Worm (Caenorhabditis elegans) whole organism, L4 larva: Measurements from ENCODE around the gene pro-2.

Experiments used
- D1046.2 ChIP-seq: fragments of 200-800 bp; sonication (Bioruptor generic); IDR thresholded peaks from 2 replicates; pipeline ENCODE4 v1.3.6; 2022; ENCODE audit warnings: missing genetic modification characterization, missing compliant biosample characterization
- F26F4.8 ChIP-seq: fragments of 200-800 bp; sonication (Bioruptor generic); conservative IDR thresholded peaks from 2 replicates; pipeline ENCODE4 v1.3.6; 2022; ENCODE audit warnings: missing genetic modification characterization, missing compliant biosample characterization
- F44E2.7 ChIP-seq: fragments of 200-800 bp; sonication (Bioruptor generic); IDR thresholded peaks from 2 replicates; pipeline ENCODE4 v2.1.2; 2022; ENCODE audit warnings: missing genetic modification characterization, missing compliant biosample characterization
- R02D3.7 ChIP-seq: fragments of 150-350 bp; sonication (generic microtip); optimal IDR thresholded peaks from 3 replicates; lab custom pipeline; 2014; ENCODE audit warnings: missing biosample characterization, missing genetic modification characterization
- T26A8.4 ChIP-seq: fragments of 200-800 bp; sonication (Bioruptor generic); IDR thresholded peaks from 2 replicates; pipeline ENCODE4 v1.3.6; 2022; ENCODE audit warnings: missing genetic modification characterization, missing compliant biosample characterization
- Y48G9A.11 ChIP-seq: fragments of 200-800 bp; sonication (Bioruptor generic); IDR thresholded peaks from 2 replicates; pipeline ENCODE4 v1.3.6; 2022; ENCODE audit warnings: missing genetic modification reagents, missing genetic modification characterization, missing compliant biosample characterization
- Y75B8A.6 ChIP-seq: fragments of 200-800 bp; sonication (Bioruptor generic); IDR thresholded peaks from 2 replicates; pipeline ENCODE4 v1.3.6; 2022; ENCODE audit warnings: missing genetic modification reagents, missing genetic modification characterization, missing compliant biosample characterization
- ZK337.2 ChIP-seq: fragments of 200-800 bp; sonication (Bioruptor generic); IDR thresholded peaks from 2 replicates; pipeline ENCODE4 v1.3.6; 2022; ENCODE audit warnings: missing genetic modification reagents, missing genetic modification characterization, missing compliant biosample characterization
- ZK546.5 ChIP-seq, 2 experiments: sonication (generic microtip); optimal IDR thresholded peaks; 2 replicates each; lab custom pipeline; 2017; ENCODE audit warnings: missing biosample characterization in 2 of 2, missing genetic modification characterization in 2 of 2
- aha-1 ChIP-seq: fragments of 150-350 bp; peaks from one replicate; lab custom pipeline; 2014; ENCODE audit warnings: missing biosample characterization, missing genetic modification characterization
- aly-2 ChIP-seq: sonication (generic microtip); optimal IDR thresholded peaks from 2 replicates; lab custom pipeline; 2018; ENCODE audit warnings: missing biosample characterization, missing genetic modification characterization
- ama-1 ChIP-seq: fragments of 150-350 bp; optimal IDR thresholded peaks from 2 replicates; lab custom pipeline; 2014; ENCODE audit warnings: inconsistent platforms, mixed read lengths
- arid-1 ChIP-seq: fragments of 200-800 bp; sonication (Bioruptor generic); conservative IDR thresholded peaks from 2 replicates; pipeline ENCODE4 v1.3.6; 2022; ENCODE audit warnings: missing genetic modification reagents, missing genetic modification characterization, missing compliant biosample characterization
- ceh-44 ChIP-seq: fragments of 200-800 bp; sonication (Bioruptor generic); IDR thresholded peaks from 2 replicates; pipeline ENCODE4 v1.3.6; 2022; ENCODE audit warnings: missing genetic modification reagents, missing genetic modification characterization, missing compliant biosample characterization
- ceh-82 ChIP-seq: sonication (generic microtip); optimal IDR thresholded peaks from 2 replicates; lab custom pipeline; 2017; ENCODE audit warnings: missing biosample characterization, missing genetic modification characterization
- ctbp-1 ChIP-seq: fragments of 200-800 bp; sonication (Bioruptor generic); IDR thresholded peaks from 2 replicates; pipeline ENCODE4 v1.3.6; 2022; ENCODE audit warnings: missing genetic modification reagents, missing genetic modification characterization, missing compliant biosample characterization
- daf-16 ChIP-seq, 3 experiments: sonication (generic microtip); optimal IDR thresholded peaks; 2 replicates each; lab custom pipeline; 2016 to 2017; ENCODE audit warnings: missing genetic modification characterization in 3 of 3, missing genetic modification reagents in 3 of 3, mild to moderate bottlenecking in 2 of 3, missing compliant biosample characterization in 2 of 3, missing biosample characterization in 1 of 3, moderate library complexity in 1 of 3
- dmd-6 ChIP-seq: fragments of 200-800 bp; sonication (Bioruptor generic); IDR thresholded peaks from 2 replicates; pipeline ENCODE4 v1.3.6; 2022; ENCODE audit warnings: missing genetic modification reagents, missing genetic modification characterization, missing compliant biosample characterization
- dmd-8 ChIP-seq: fragments of 200-800 bp; sonication (Bioruptor generic); IDR thresholded peaks from 2 replicates; pipeline ENCODE4 v1.3.6; 2022; ENCODE audit warnings: missing genetic modification characterization, missing compliant biosample characterization
- dmd-9 ChIP-seq: fragments of 200-800 bp; sonication (Bioruptor generic); IDR thresholded peaks from 2 replicates; pipeline ENCODE4 v1.3.6; 2022; ENCODE audit warnings: missing genetic modification reagents, missing genetic modification characterization, missing compliant biosample characterization
- duxl-1 ChIP-seq: sonication (generic microtip); optimal IDR thresholded peaks from 2 replicates; lab custom pipeline; 2016; ENCODE audit warnings: mild to moderate bottlenecking, missing genetic modification characterization, moderate library complexity, missing compliant biosample characterization; ENCODE audit not compliant: poor library complexity
- dve-1 ChIP-seq: sonication (generic microtip); optimal IDR thresholded peaks from 2 replicates; lab custom pipeline; 2017; ENCODE audit warnings: antibody characterized with exemption, mild to moderate bottlenecking, missing genetic modification characterization, missing compliant biosample characterization; ENCODE audit not compliant: insufficient read depth
- hlh-11 ChIP-seq: fragments of 200-800 bp; sonication (Bioruptor generic); optimal IDR thresholded peaks from 2 replicates; lab custom pipeline; 2018; ENCODE audit warnings: mild to moderate bottlenecking, missing genetic modification characterization, missing compliant biosample characterization
- lim-7 ChIP-seq: fragments of 200-800 bp; sonication (Bioruptor generic); IDR thresholded peaks from 2 replicates; pipeline ENCODE4 v1.3.6; 2022; ENCODE audit warnings: missing genetic modification characterization, missing compliant biosample characterization
- lin-1 ChIP-seq: fragments of 200-800 bp; sonication (Bioruptor generic); IDR thresholded peaks from 2 replicates; pipeline ENCODE4 v1.3.6; 2022; ENCODE audit warnings: missing genetic modification reagents, missing genetic modification characterization, missing compliant biosample characterization
- lir-3 ChIP-seq: sonication (generic microtip); optimal IDR thresholded peaks from 2 replicates; lab custom pipeline; 2016; ENCODE audit warnings: mild to moderate bottlenecking, missing genetic modification characterization, missing compliant biosample characterization
- lsy-2 ChIP-seq, 2 experiments: fragments of 150-350 bp in 1 of 2; sonication (generic microtip) in 1 of 2; optimal IDR thresholded peaks; 2 replicates each; lab custom pipeline; 2014 to 2017; ENCODE audit warnings: missing biosample characterization in 2 of 2, missing genetic modification characterization in 2 of 2
- madf-9 ChIP-seq: fragments of 200-800 bp; sonication (Bioruptor generic); conservative IDR thresholded peaks from 2 replicates; pipeline ENCODE4 v1.3.6; 2022; ENCODE audit warnings: missing genetic modification reagents, missing genetic modification characterization, missing compliant biosample characterization
- mdt-29 ChIP-seq: fragments of 200-800 bp; sonication (Bioruptor generic); IDR thresholded peaks from 2 replicates; pipeline ENCODE4 v1.3.6; 2022; ENCODE audit warnings: missing genetic modification reagents, missing genetic modification characterization, missing compliant biosample characterization
- mep-1 ChIP-seq: fragments of 150-350 bp; sonication (generic microtip); optimal IDR thresholded peaks from 3 replicates; lab custom pipeline; 2014; ENCODE audit warnings: missing biosample characterization, missing genetic modification characterization
- nhr-102 ChIP-seq: sonication (generic microtip); optimal IDR thresholded peaks from 2 replicates; lab custom pipeline; 2016; ENCODE audit warnings: mild to moderate bottlenecking, missing genetic modification characterization, moderate library complexity, missing compliant biosample characterization
- nhr-11 ChIP-seq: fragments of 150-350 bp; optimal IDR thresholded peaks from 2 replicates; lab custom pipeline; 2014; ENCODE audit warnings: missing biosample characterization, missing genetic modification characterization
- nhr-237 ChIP-seq: sonication (generic microtip); optimal IDR thresholded peaks from 2 replicates; lab custom pipeline; 2017; ENCODE audit warnings: missing biosample characterization, missing genetic modification characterization
- nhr-25 ChIP-seq: sonication (generic microtip); optimal IDR thresholded peaks from 2 replicates; lab custom pipeline; 2017; ENCODE audit warnings: missing genetic modification characterization, mild to moderate bottlenecking, missing compliant biosample characterization, antibody characterized with exemption, moderate library complexity, borderline replicate concordance; ENCODE audit not compliant: insufficient read depth
- nhr-77 ChIP-seq: fragments of 150-350 bp; optimal IDR thresholded peaks from 2 replicates; lab custom pipeline; 2014; ENCODE audit warnings: missing biosample characterization, missing genetic modification characterization
- pha-4 ChIP-seq, 2 experiments: fragments of 150-350 bp in 1 of 2; fragments of 200-800 bp in 1 of 2; sonication (Bioruptor generic) in 1 of 2; IDR thresholded peaks in 1 of 2; optimal IDR thresholded peaks in 1 of 2; 2 replicates each; pipeline versions ENCODE4 v1.3.6 to Lab custom; 2014 to 2022; ENCODE audit warnings: missing genetic modification characterization in 2 of 2, missing genetic modification reagents in 2 of 2, missing biosample characterization in 1 of 2, missing compliant biosample characterization in 1 of 2
- saeg-2 ChIP-seq: fragments of 200-800 bp; sonication (Bioruptor generic); IDR thresholded peaks from 2 replicates; pipeline ENCODE4 v1.3.6; 2022; ENCODE audit warnings: missing genetic modification reagents, missing genetic modification characterization, missing compliant biosample characterization
- snpc-1.2 ChIP-seq: fragments of 200-800 bp; sonication (Bioruptor generic); IDR thresholded peaks from 2 replicates; pipeline ENCODE4 v1.3.6; 2022; ENCODE audit warnings: missing genetic modification reagents, missing genetic modification characterization, missing compliant biosample characterization
- snpc-4 ChIP-seq: fragments of 150-350 bp; optimal IDR thresholded peaks from 2 replicates; lab custom pipeline; 2014; ENCODE audit warnings: missing biosample characterization, missing genetic modification characterization
- spr-1 ChIP-seq: sonication (generic microtip); optimal IDR thresholded peaks from 2 replicates; lab custom pipeline; 2016; ENCODE audit warnings: mild to moderate bottlenecking, missing genetic modification characterization, missing compliant biosample characterization
- spr-3 ChIP-seq: fragments of 200-800 bp; sonication (Bioruptor generic); optimal IDR thresholded peaks from 2 replicates; lab custom pipeline; 2018; ENCODE audit warnings: mild to moderate bottlenecking, missing genetic modification characterization, missing compliant biosample characterization
- tag-97 ChIP-seq: fragments of 200-800 bp; sonication (Bioruptor generic); IDR thresholded peaks from 2 replicates; pipeline ENCODE4 v1.3.6; 2022; ENCODE audit warnings: missing genetic modification characterization, missing compliant biosample characterization
- unc-130 ChIP-seq: sonication (generic microtip); optimal IDR thresholded peaks from 2 replicates; lab custom pipeline; 2016; ENCODE audit warnings: missing genetic modification reagents, missing genetic modification characterization, missing compliant biosample characterization
- unc-39 ChIP-seq: sonication (generic microtip); optimal IDR thresholded peaks from 2 replicates; lab custom pipeline; 2017; ENCODE audit warnings: missing biosample characterization, missing genetic modification characterization
- unc-62 ChIP-seq, 3 experiments: fragments of 150-350 bp in 1 of 3; sonication (generic microtip); optimal IDR thresholded peaks in 2 of 3; peaks in 1 of 3; 1 replicate in 1 of 3; 2 replicates in 2 of 3; lab custom pipeline; 2014 to 2017; ENCODE audit warnings: missing biosample characterization in 3 of 3, missing genetic modification characterization in 3 of 3, missing genetic modification reagents in 3 of 3, missing genotype in 1 of 3
- zfp-2 ChIP-seq: sonication (generic microtip); optimal IDR thresholded peaks from 2 replicates; lab custom pipeline; 2016; ENCODE audit warnings: mild to moderate bottlenecking, missing genetic modification characterization, missing compliant biosample characterization
- zfp-3 ChIP-seq: fragments of 200-800 bp; sonication (Bioruptor generic); conservative IDR thresholded peaks from 2 replicates; pipeline ENCODE4 v1.3.6; 2022; ENCODE audit warnings: missing genetic modification reagents, missing genetic modification characterization, missing compliant biosample characterization
- zip-11 ChIP-seq: fragments of 200-800 bp; sonication (Bioruptor generic); IDR thresholded peaks from 2 replicates; pipeline ENCODE4 v1.3.6; 2022; ENCODE audit warnings: missing genetic modification characterization, missing compliant biosample characterization
- zip-2 ChIP-seq: fragments of 150-350 bp; optimal IDR thresholded peaks from 2 replicates; lab custom pipeline; 2014; ENCODE audit warnings: missing biosample characterization, missing genetic modification characterization
- ztf-7 ChIP-seq: fragments of 150-350 bp; optimal IDR thresholded peaks from 2 replicates; lab custom pipeline; 2014; ENCODE audit warnings: missing biosample characterization, missing genetic modification characterization

pro-2 gene

DNA sequence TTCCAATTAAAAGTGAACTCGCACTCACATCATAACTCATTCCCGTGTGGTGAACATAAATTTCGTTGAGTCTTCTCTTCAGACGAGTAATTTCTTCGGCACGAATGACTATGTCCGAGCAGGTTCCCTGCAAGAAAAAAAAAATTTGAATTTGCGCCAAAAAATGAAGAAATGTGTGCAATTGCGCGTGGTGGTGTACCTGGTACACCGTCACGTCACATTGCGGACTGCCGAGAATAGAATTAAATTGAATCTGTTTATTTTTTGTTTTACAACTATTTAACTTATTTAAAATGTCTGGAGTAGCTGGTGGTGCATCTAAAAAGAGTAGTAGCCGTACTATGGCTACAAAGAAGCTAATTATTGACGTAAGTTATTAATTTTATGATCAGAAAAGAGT is 44.0 kb downstream of the pro-2 start, which contains the start of gene mdt-22 (continued):
- TF ChIP-seq dve-1 (tag; lab: Kevin White, UChicago) (peak; percentile 60), dmd-9 (GFP tag; lab: Robert Waterston, UW) (no peak), snpc-4 (tag; lab: Kevin White, UChicago) (no peak), dmd-6 (GFP tag; lab: Robert Waterston, UW) (peak; percentile 65), Y75B8A.6 (GFP tag; lab: Robert Waterston, UW) (no peak), nhr-25 (peak; percentile 27), ztf-7 (tag; lab: Kevin White, UChicago) (peak; percentile 25), F44E2.7 (GFP tag; lab: Robert Waterston, UW) (no peak), T26A8.4 (GFP tag; lab: Robert Waterston, UW) (peak; percentile 74), lsy-2 (tag; optimal IDR thresholded peaks at IDR 0.05; lab: Kevin White, UChicago) (peak in 1 of 2 experiments; percentile 83), D1046.2 (no peak), zip-2 (tag; lab: Kevin White, UChicago) (no peak), madf-9 (no peak), saeg-2 (no peak), ceh-44 (GFP tag; lab: Robert Waterston, UW) (no peak), ceh-82 (no peak), ctbp-1 (peak; percentile 59; the same call in 1 of the 2 replicates), lim-7 (GFP tag; lab: Robert Waterston, UW) (no peak), unc-130 (GFP tag; lab: Kevin White, UChicago) (peak; percentile 33), nhr-237 (tag; lab: Kevin White, UChicago) (no peak), ZK337.2 (GFP tag; lab: Robert Waterston, UW) (0 out of 2 replicates have a peak, but pooled peaks have one; percentile 46), spr-1 (tag; lab: Kevin White, UChicago) (peak; percentile 52), unc-39 (tag; lab: Kevin White, UChicago) (no peak), snpc-1.2 (GFP tag; lab: Robert Waterston, UW) (peak; percentile 29; the same call in 1 of the 2 replicates), tag-97 (GFP tag; lab: Robert Waterston, UW) (no peak), aha-1 (tag; lab: Kevin White, UChicago) (peak; percentile 90), zfp-2 (no peak), aly-2 (no peak), ama-1 (lab: Kevin White, UChicago) (no peak), arid-1 (GFP tag; lab: Robert Waterston, UW) (peak; percentile 78; the same call in 1 of the 2 replicates), R02D3.7 (no peak), duxl-1 (tag; lab: Kevin White, UChicago) (peak; percentile 2), mdt-29 (GFP tag; lab: Robert Waterston, UW) (no peak), daf-16 (GFP tag; optimal IDR thresholded peaks at IDR 0.05; lab: Kevin White, UChicago) (peak in 1 of 2 experiments; percentile 45), daf-16 (tag; optimal IDR thresholded peaks at IDR 0.05; lab: Kevin White, UChicago) (peak; percentile 45), nhr-102 (tag; lab: Kevin White, UChicago) (peak; percentile 58), pha-4 (GFP tag; IDR thresholded peaks at IDR 0.05; lab: Robert Waterston, UW) (peak; percentile 63; the same call in 1 of the 2 replicates), pha-4 (tag; optimal IDR thresholded peaks at IDR 0.05; lab: Kevin White, UChicago) (no peak), nhr-11 (tag; lab: Kevin White, UChicago) (no peak), hlh-11 (tag; lab: Kevin White, UChicago) (peak; percentile 60), zfp-3 (GFP tag; lab: Robert Waterston, UW) (0 out of 2 replicates have a peak, but pooled peaks have one; percentile 56), zip-11 (no peak), lin-1 (GFP tag; lab: Robert Waterston, UW) (peak; percentile 49; the same call in 1 of the 2 replicates), dmd-8 (no peak), spr-3 (GFP tag; lab: Kevin White, UChicago) (no peak), F26F4.8 (no peak), unc-62 (GFP tag; optimal IDR thresholded peaks at IDR 0.05 in 1 of 2; lab: Kevin White, UChicago) (no peak), unc-62 (tag; optimal IDR thresholded peaks at IDR 0.05; lab: Kevin White, UChicago) (no peak), lir-3 (tag; lab: Kevin White, UChicago) (no peak), mep-1 (peak; percentile 73), Y48G9A.11 (GFP tag; lab: Robert Waterston, UW) (peak; percentile 53; the same call in 1 of the 2 replicates), ZK546.5 (tag; optimal IDR thresholded peaks at IDR 0.05; lab: Kevin White, UChicago) (no peak), nhr-77 (tag; lab: Kevin White, UChicago) (no peak)
